Worm (Caenorhabditis elegans) whole organism, L4/young adult: ENCODE measurements around the gene ani-3.

Experiments used
- W03F9.2 ChIP-seq: fragments of 150-350 bp; optimal IDR thresholded peaks from 2 replicates; lab custom pipeline; 2014; ENCODE audit warnings: missing biosample characterization, missing genetic modification characterization
- dao-5 ChIP-seq: sonication (generic microtip); optimal IDR thresholded peaks from 2 replicates; lab custom pipeline; 2016; ENCODE audit warnings: missing genotype, missing genetic modification characterization, moderate library complexity, missing compliant biosample characterization

ce11 chrV:19738117-19738516 is 40.6 kb downstream of the ani-3 start, which contains the start of gene fbxa-131:
- TF ChIP-seq dao-5 (no peak), W03F9.2 (tag; lab: Kevin White, UChicago) (no peak)
